Worm (Caenorhabditis elegans) whole organism, young adult: ENCODE measurements around the gene nlp-18.

Experiments
- Y53F4B.3 ChIP-seq: fragments of 200-800 bp; sonication (Bioruptor generic); IDR thresholded peaks from 2 replicates; pipeline ENCODE4 v1.3.6; 2022; ENCODE audit warnings: missing genetic modification reagents, missing genetic modification characterization, missing compliant biosample characterization
- bed-2 ChIP-seq: fragments of 200-800 bp; sonication (Bioruptor generic); IDR thresholded peaks from 2 replicates; pipeline ENCODE4 v1.3.6; 2022; ENCODE audit warnings: missing genetic modification reagents, missing genetic modification characterization, missing compliant biosample characterization
- ceh-100 ChIP-seq: fragments of 200-800 bp; sonication (Bioruptor generic); IDR thresholded peaks from 2 replicates; pipeline ENCODE4 v1.3.6; 2022; ENCODE audit warnings: missing genetic modification reagents, missing genetic modification characterization, missing compliant biosample characterization
- ceh-40 ChIP-seq: fragments of 200-800 bp; sonication (Bioruptor generic); IDR thresholded peaks from 2 replicates; pipeline ENCODE4 v1.3.6; 2022; ENCODE audit warnings: missing genetic modification characterization, missing compliant biosample characterization
- ceh-91 ChIP-seq: fragments of 200-800 bp; sonication (Bioruptor generic); IDR thresholded peaks from 2 replicates; pipeline ENCODE4 v1.3.6; 2022; ENCODE audit warnings: missing genetic modification reagents, missing genetic modification characterization, missing compliant biosample characterization
- chd-7 ChIP-seq: sonication (generic microtip); optimal IDR thresholded peaks from 2 replicates; lab custom pipeline; 2016; ENCODE audit warnings: mild to moderate bottlenecking, missing genetic modification characterization, moderate library complexity, missing compliant biosample characterization
- hlh-26 ChIP-seq: fragments of 200-800 bp; sonication (Bioruptor generic); conservative IDR thresholded peaks from 2 replicates; pipeline ENCODE4 v1.3.6; 2022; ENCODE audit warnings: missing genetic modification reagents, missing genetic modification characterization, missing compliant biosample characterization
- hmg-1.2 ChIP-seq: fragments of 200-800 bp; sonication (Bioruptor generic); IDR thresholded peaks from 2 replicates; pipeline ENCODE4 v1.3.6; 2022; ENCODE audit warnings: missing genetic modification reagents, missing genetic modification characterization, missing compliant biosample characterization
- hmg-20 ChIP-seq: fragments of 200-800 bp; sonication (Bioruptor generic); IDR thresholded peaks from 2 replicates; pipeline ENCODE4 v1.3.6; 2022; ENCODE audit warnings: missing genetic modification reagents, missing genetic modification characterization, missing compliant biosample characterization
- hrde-1 ChIP-seq: sonication (generic microtip); optimal IDR thresholded peaks from 2 replicates; lab custom pipeline; 2016; ENCODE audit warnings: missing genetic modification characterization, mild to moderate bottlenecking, missing compliant biosample characterization, moderate library complexity, missing genotype, missing genetic modification reagents, borderline replicate concordance
- let-526 ChIP-seq: fragments of 200-800 bp; sonication (Bioruptor generic); IDR thresholded peaks from 2 replicates; pipeline ENCODE4 v1.3.6; 2022; ENCODE audit warnings: missing genetic modification reagents, missing genetic modification characterization, missing compliant biosample characterization
- let-607 ChIP-seq, 2 experiments: fragments of 200-800 bp in 1 of 2; sonication (Bioruptor generic) in 1 of 2; sonication (generic microtip) in 1 of 2; optimal IDR thresholded peaks; 2 replicates each; lab custom pipeline; 2016 to 2018; ENCODE audit warnings: mild to moderate bottlenecking in 2 of 2, missing compliant biosample characterization in 2 of 2, missing genetic modification characterization in 2 of 2, moderate library complexity in 2 of 2, missing genotype in 1 of 2
- lin-26 ChIP-seq: fragments of 200-800 bp; sonication (Bioruptor generic); IDR thresholded peaks from 2 replicates; pipeline ENCODE4 v1.3.6; 2022; ENCODE audit warnings: missing genetic modification reagents, missing genetic modification characterization, missing compliant biosample characterization
- lsl-1 ChIP-seq: fragments of 200-800 bp; sonication (Bioruptor generic); optimal IDR thresholded peaks from 2 replicates; lab custom pipeline; 2018; ENCODE audit warnings: mild to moderate bottlenecking, missing genetic modification characterization, moderate library complexity, missing compliant biosample characterization
- madf-6 ChIP-seq: fragments of 200-800 bp; sonication (Bioruptor generic); IDR thresholded peaks from 2 replicates; pipeline ENCODE4 v1.3.6; 2022; ENCODE audit warnings: missing genetic modification reagents, missing genetic modification characterization, missing compliant biosample characterization
- madf-8 ChIP-seq: fragments of 200-800 bp; sonication (Bioruptor generic); conservative IDR thresholded peaks from 2 replicates; pipeline ENCODE4 v1.3.6; 2022; ENCODE audit warnings: missing genetic modification reagents, missing genetic modification characterization, missing compliant biosample characterization
- mel-28 ChIP-seq: sonication (generic microtip); optimal IDR thresholded peaks from 2 replicates; lab custom pipeline; 2016; ENCODE audit warnings: borderline replicate concordance, mild to moderate bottlenecking, missing genetic modification characterization, missing compliant biosample characterization
- mxl-1 ChIP-seq: sonication (generic microtip); optimal IDR thresholded peaks from 2 replicates; lab custom pipeline; 2016; ENCODE audit warnings: missing genetic modification characterization, missing compliant biosample characterization
- nfyb-1 ChIP-seq: fragments of 200-800 bp; sonication (Bioruptor generic); IDR thresholded peaks from 2 replicates; pipeline ENCODE4 v1.3.6; 2022; ENCODE audit warnings: missing genetic modification reagents, missing genetic modification characterization, missing compliant biosample characterization
- nhr-120 ChIP-seq: fragments of 200-800 bp; sonication (Bioruptor generic); IDR thresholded peaks from 2 replicates; pipeline ENCODE4 v1.3.6; 2022; ENCODE audit warnings: missing genetic modification characterization, missing compliant biosample characterization
- repo-1 ChIP-seq: sonication (generic microtip); optimal IDR thresholded peaks from 2 replicates; lab custom pipeline; 2017; ENCODE audit warnings: mild to moderate bottlenecking, missing genetic modification characterization, missing compliant biosample characterization
- rpc-1 ChIP-seq, 2 experiments: fragments of 150-350 bp in 1 of 2; sonication (generic microtip) in 1 of 2; optimal IDR thresholded peaks; 2 replicates each; lab custom pipeline; 2014 to 2018; ENCODE audit warnings: missing biosample characterization in 1 of 2, missing genetic modification characterization in 1 of 2, missing genetic modification reagents in 1 of 2, missing genotype in 1 of 2
- sptf-2 ChIP-seq: fragments of 200-800 bp; sonication (Bioruptor generic); optimal IDR thresholded peaks from 2 replicates; lab custom pipeline; 2018; ENCODE audit warnings: mild to moderate bottlenecking, missing genetic modification characterization, missing compliant biosample characterization
- tbp1 ChIP-seq: fragments of 200-800 bp; sonication (Bioruptor generic); optimal IDR thresholded peaks from 2 replicates; lab custom pipeline; 2018; ENCODE audit warnings: mild to moderate bottlenecking, missing genetic modification characterization, missing compliant biosample characterization
- tbx-9 ChIP-seq: sonication (generic microtip); optimal IDR thresholded peaks from 2 replicates; lab custom pipeline; 2016; ENCODE audit warnings: borderline replicate concordance, missing genetic modification characterization, inconsistent platforms, missing compliant biosample characterization
- unc-130 ChIP-seq: sonication (generic microtip); optimal IDR thresholded peaks from 2 replicates; lab custom pipeline; 2016; ENCODE audit warnings: missing genetic modification reagents, missing genetic modification characterization, missing compliant biosample characterization
- xnd-1 ChIP-seq: sonication (generic microtip); optimal IDR thresholded peaks from 2 replicates; lab custom pipeline; 2016; ENCODE audit warnings: missing genotype, missing genetic modification reagents, missing genetic modification characterization, missing compliant biosample characterization
- zfh-2 ChIP-seq: fragments of 200-800 bp; sonication (Bioruptor generic); conservative IDR thresholded peaks from 2 replicates; pipeline ENCODE4 v1.3.6; 2022; ENCODE audit warnings: missing genetic modification reagents, missing genetic modification characterization, missing compliant biosample characterization
- ztf-22 ChIP-seq: fragments of 200-800 bp; sonication (Bioruptor generic); optimal IDR thresholded peaks from 2 replicates; lab custom pipeline; 2018; ENCODE audit warnings: mild to moderate bottlenecking, missing genetic modification characterization, moderate library complexity, missing compliant biosample characterization
- ztf-26 ChIP-seq: sonication (generic microtip); optimal IDR thresholded peaks from 2 replicates; lab custom pipeline; 2017; ENCODE audit warnings: missing genetic modification characterization, missing compliant biosample characterization
- ztf-28 ChIP-seq: fragments of 200-800 bp; sonication (Bioruptor generic); IDR thresholded peaks from 2 replicates; pipeline ENCODE4 v1.3.6; 2022; ENCODE audit warnings: missing genetic modification reagents, missing genetic modification characterization, missing compliant biosample characterization

nlp-18 gene

DNA sequence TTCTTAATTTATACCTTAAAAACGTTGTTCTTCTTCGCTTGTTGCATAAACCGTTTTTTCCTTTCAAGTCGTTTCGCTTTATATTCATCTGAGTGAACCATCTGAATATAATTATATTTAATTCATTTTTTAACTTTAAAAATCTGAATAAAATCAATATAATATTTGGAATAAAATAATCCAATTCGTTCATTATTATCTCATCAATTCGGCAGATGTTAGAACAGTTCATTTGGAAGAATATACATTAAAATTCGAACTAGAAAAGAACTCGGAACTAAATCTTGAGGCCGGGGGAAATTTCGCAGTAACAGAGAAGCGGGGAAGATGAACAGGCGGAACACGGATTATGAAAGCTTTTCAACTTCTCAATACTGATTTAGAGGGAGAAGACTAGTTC is 18.7 kb upstream of the nlp-18 start, which contains the start of gene F33A8.4:
Gene F33A8.4 (minus strand): TSS at position 101 of the 400 bp plus-strand sequence.
- no peak for TF ChIP-seq ceh-91 (GFP tag; lab: Robert Waterston, UW)
- TF ChIP-seq madf-6: no peak
- TF ChIP-seq nfyb-1 (GFP tag; lab: Robert Waterston, UW): no peak
- TF ChIP-seq ceh-40: no peak
- no peak for TF ChIP-seq nhr-120 (GFP tag; lab: Robert Waterston, UW)
- no peak for TF ChIP-seq hmg-1.2 (GFP tag; lab: Robert Waterston, UW)
- TF ChIP-seq rpc-1 (optimal IDR thresholded peaks at IDR 0.05; lab: Kevin White, UChicago): no peak
- no peak for TF ChIP-seq rpc-1 (tag; optimal IDR thresholded peaks at IDR 0.05; lab: Kevin White, UChicago)
- TF ChIP-seq unc-130 (GFP tag; lab: Kevin White, UChicago): no peak
- TF ChIP-seq let-607 (tag; optimal IDR thresholded peaks at IDR 0.05; lab: Kevin White, UChicago): no peak
- no peak for TF ChIP-seq ztf-26 (tag; lab: Kevin White, UChicago)
- no peak for TF ChIP-seq Y53F4B.3
- TF ChIP-seq sptf-2: no peak
- no peak for TF ChIP-seq lin-26 (GFP tag; lab: Robert Waterston, UW)
- TF ChIP-seq ceh-100 (GFP tag; lab: Robert Waterston, UW): no peak
- no peak for TF ChIP-seq tbp1
- TF ChIP-seq madf-8 (GFP tag; lab: Robert Waterston, UW): no peak

DNA sequence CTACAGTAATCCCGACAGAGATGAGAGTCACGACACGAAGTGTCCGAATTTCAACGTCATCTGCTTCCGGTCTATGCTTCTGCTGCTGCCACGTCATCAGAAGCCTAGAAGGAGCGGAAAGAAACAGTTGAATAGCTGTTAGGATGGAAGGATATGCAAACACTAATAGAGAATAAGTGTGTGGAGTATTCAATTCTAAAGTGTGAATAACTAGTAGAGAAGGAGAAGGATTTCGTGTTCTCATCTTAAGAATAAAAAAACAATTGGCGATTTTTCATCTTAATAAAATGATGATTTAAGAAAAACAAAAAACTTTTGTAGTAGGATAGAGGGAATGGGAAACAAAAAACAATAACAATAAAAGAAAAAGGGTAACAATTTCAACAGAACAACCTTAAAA is 15.7 kb upstream of the nlp-18 start, which contains the start of gene col-83:
Gene col-83 (minus strand): TSS at position 101 of the 400 bp plus-strand sequence.
- no peak for TF ChIP-seq tbx-9 (tag; lab: Kevin White, UChicago)
- TF ChIP-seq ztf-22 (GFP tag; lab: Kevin White, UChicago): no peak
- TF ChIP-seq repo-1 (tag; lab: Kevin White, UChicago): no peak
- TF ChIP-seq hmg-20 (GFP tag; lab: Robert Waterston, UW): no peak
- TF ChIP-seq hmg-1.2 (GFP tag; lab: Robert Waterston, UW): no peak
- TF ChIP-seq ztf-28 (GFP tag; lab: Robert Waterston, UW): no peak

- TF ChIP-seq chd-7 (tag; lab: Kevin White, UChicago) (no peak), mel-28 (tag; lab: Kevin White, UChicago) (no peak), hrde-1 (tag; lab: Kevin White, UChicago) (no peak), zfh-2 (GFP tag; lab: Robert Waterston, UW) (peak; percentile 64), let-526 (GFP tag; lab: Robert Waterston, UW) (no peak), bed-2 (GFP tag; lab: Robert Waterston, UW) (no peak), madf-6 (no peak)
Observed at ce11 chrII:11044193-11044568, 14.0 kb upstream of the nlp-18 start.

DNA sequence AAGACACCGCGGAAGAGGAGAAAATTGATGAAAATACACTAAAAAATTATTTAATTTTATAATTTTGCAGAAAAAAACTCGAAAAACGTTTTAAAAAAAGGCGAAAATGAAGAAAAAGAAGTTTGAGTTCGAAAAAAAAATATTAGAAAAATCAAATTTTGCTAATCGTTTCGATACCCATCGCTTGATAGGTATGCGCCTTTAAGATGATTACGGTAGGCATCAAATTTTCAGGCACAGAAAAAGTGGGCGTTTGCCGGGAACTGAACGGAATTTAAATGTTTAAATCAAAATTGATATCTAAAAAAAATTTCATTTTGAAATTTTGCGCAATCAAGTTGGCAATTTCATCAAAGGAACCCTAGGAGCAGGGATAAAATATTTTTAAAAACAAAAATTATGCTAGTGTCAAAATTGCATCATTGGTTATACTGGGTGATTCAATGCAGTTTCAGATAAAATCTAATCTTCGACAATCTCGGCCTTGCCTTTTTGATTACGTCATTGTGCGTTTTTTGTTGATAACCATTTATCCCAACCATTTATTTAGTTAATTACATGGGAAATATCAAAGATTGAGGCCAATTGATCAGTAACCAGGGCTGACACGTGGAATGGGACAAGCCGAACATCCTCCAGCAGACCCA is 13.5 kb upstream of the nlp-18 start:
- peak; percentile 63 for TF ChIP-seq lsl-1 (GFP tag; lab: Kevin White, UChicago)
- TF ChIP-seq xnd-1: peak; percentile 18
- TF ChIP-seq madf-8 (GFP tag; lab: Robert Waterston, UW): peak; percentile 63
- TF ChIP-seq madf-6: peak; percentile 60; the same call in 1 of the 2 replicates
- TF ChIP-seq unc-130 (GFP tag; lab: Kevin White, UChicago): no peak
- no peak for TF ChIP-seq mxl-1 (tag; lab: Kevin White, UChicago)
- TF ChIP-seq hlh-26: no peak
- TF ChIP-seq, all 124 proteins: peak for 4
